Fruit fly (Drosophila melanogaster) whole organism, pupa: ENCODE results near the gene CG3847.

ENCODE experiments used
- CG10348 ChIP-seq: fragments of 200-800 bp; sonication (Bioruptor generic); IDR thresholded peaks from 2 replicates; pipeline ENCODE4 v1.3.6; 2022; ENCODE audit warnings: missing biosample characterization, missing genetic modification characterization
- CG12605 ChIP-seq: fragments of 200-800 bp; sonication (Bioruptor generic); IDR thresholded peaks from 2 replicates; pipeline ENCODE4 v1.3.6; 2022; ENCODE audit warnings: missing biosample characterization, missing genetic modification characterization
- CG13204 ChIP-seq: fragments of 200-800 bp; sonication (Bioruptor generic); optimal IDR thresholded peaks from 2 replicates; lab custom pipeline; 2018; ENCODE audit warnings: missing biosample characterization, mild to moderate bottlenecking, missing genetic modification characterization, moderate library complexity
- CG14655 ChIP-seq: fragments of 200-800 bp; sonication (Bioruptor generic); optimal IDR thresholded peaks from 3 replicates; lab custom pipeline; 2017; ENCODE audit warnings: mild to moderate bottlenecking, missing biosample characterization, missing genetic modification reagents, missing genetic modification characterization
- CG15710 ChIP-seq: fragments of 200-800 bp; sonication (Bioruptor generic); optimal IDR thresholded peaks from 2 replicates; lab custom pipeline; 2018; ENCODE audit warnings: missing biosample characterization, mild to moderate bottlenecking, missing genetic modification characterization, moderate library complexity
- CG17806 ChIP-seq: fragments of 200-800 bp; sonication (Bioruptor generic); optimal IDR thresholded peaks from 2 replicates; lab custom pipeline; 2018; ENCODE audit warnings: missing biosample characterization, mild to moderate bottlenecking, missing genetic modification characterization, moderate library complexity
- CG32121 ChIP-seq: fragments of 200-800 bp; sonication (Bioruptor generic); IDR thresholded peaks from 2 replicates; pipeline ENCODE4 v1.3.6; 2022; ENCODE audit warnings: missing biosample characterization, missing genetic modification characterization
- CG34367 ChIP-seq: fragments of 200-800 bp; sonication (Bioruptor generic); optimal IDR thresholded peaks from 2 replicates; lab custom pipeline; 2018; ENCODE audit warnings: missing biosample characterization, mild to moderate bottlenecking, missing genetic modification characterization
- CG4496 ChIP-seq: fragments of 200-800 bp; sonication (Bioruptor generic); IDR thresholded peaks from 3 replicates; pipeline ENCODE4 v1.3.6; 2022; ENCODE audit warnings: missing biosample characterization, missing genetic modification characterization
- CG8159 ChIP-seq: fragments of 200-800 bp; sonication (Bioruptor generic); optimal IDR thresholded peaks from 3 replicates; lab custom pipeline; 2018; ENCODE audit warnings: missing biosample characterization, mild to moderate bottlenecking, missing genetic modification characterization, moderate library complexity
- CG8301 ChIP-seq: fragments of 200-800 bp; sonication (Bioruptor generic); optimal IDR thresholded peaks from 2 replicates; lab custom pipeline; 2018; ENCODE audit warnings: missing biosample characterization, mild to moderate bottlenecking, missing genetic modification characterization
- CG9948 ChIP-seq: fragments of 200-800 bp; sonication (Bioruptor generic); optimal IDR thresholded peaks from 2 replicates; lab custom pipeline; 2018; ENCODE audit warnings: missing biosample characterization, mild to moderate bottlenecking, missing genetic modification characterization, moderate library complexity
- D1 ChIP-seq: fragments of 200-800 bp; sonication (Bioruptor generic); optimal IDR thresholded peaks from 2 replicates; lab custom pipeline; 2018; ENCODE audit warnings: missing biosample characterization, mild to moderate bottlenecking, missing genetic modification characterization, moderate library complexity
- EcR ChIP-seq: fragments of 200-800 bp; sonication (Bioruptor generic); optimal IDR thresholded peaks from 3 replicates; lab custom pipeline; 2019; ENCODE audit warnings: missing biosample characterization, missing genetic modification characterization, mild to moderate bottlenecking, moderate library complexity, missing genetic modification reagents
- Ets98B ChIP-seq: fragments of 200-800 bp; sonication (Bioruptor generic); IDR thresholded peaks from 2 replicates; pipeline ENCODE4 v1.3.6; 2022; ENCODE audit warnings: missing biosample characterization, missing genetic modification characterization
- Pif1A ChIP-seq: fragments of 200-800 bp; sonication (Bioruptor generic); optimal IDR thresholded peaks from 3 replicates; lab custom pipeline; 2016; ENCODE audit warnings: missing biosample characterization, missing genetic modification characterization
- Pif1B ChIP-seq: fragments of 200-800 bp; sonication (Bioruptor generic); optimal IDR thresholded peaks from 3 replicates; lab custom pipeline; 2016; ENCODE audit warnings: missing biosample characterization, missing genetic modification characterization
- Snoo ChIP-seq: fragments of 200-800 bp; sonication (Bioruptor generic); optimal IDR thresholded peaks from 3 replicates; lab custom pipeline; 2017; ENCODE audit warnings: missing biosample characterization, mild to moderate bottlenecking, missing genetic modification characterization, inconsistent platforms
- fd96Ca ChIP-seq: fragments of 200-800 bp; sonication (Bioruptor generic); IDR thresholded peaks from 3 replicates; pipeline ENCODE4 v1.3.6; 2022; ENCODE audit warnings: missing biosample characterization, missing genetic modification characterization
- gl ChIP-seq: fragments of 200-800 bp; sonication (Bioruptor generic); optimal IDR thresholded peaks from 2 replicates; lab custom pipeline; 2018; ENCODE audit warnings: missing biosample characterization, mild to moderate bottlenecking, missing genetic modification characterization
- rn ChIP-seq: fragments of 200-800 bp; sonication (Bioruptor generic); IDR thresholded peaks from 2 replicates; pipeline ENCODE4 v1.3.6; 2022; ENCODE audit warnings: missing biosample characterization, missing genetic modification characterization

CG3847 gene

dm6 chrX:6332988-6333719 lies 13.7 kb upstream of the CG3847 start:
- TF ChIP-seq gl (tag; lab: Kevin White, UChicago) (no peak), CG8159 (peak; percentile 23), CG32121 (GFP tag; lab: Robert Waterston, UW) (peak; percentile 21; the same call in 1 of the 2 replicates), Snoo (no peak), CG8301 (peak; percentile 52), Pif1B (GFP tag; lab: Kevin White, UChicago) (no peak), Ets98B (GFP tag; lab: Robert Waterston, UW) (no peak), CG34367 (tag; lab: Kevin White, UChicago) (no peak), rn (GFP tag; lab: Robert Waterston, UW) (no peak), CG13204 (GFP tag; lab: Kevin White, UChicago) (peak; percentile 47), CG14655 (GFP tag; lab: Kevin White, UChicago) (peak; percentile 68), CG9948 (peak; percentile 23), CG15710 (peak; percentile 24), CG17806 (tag; lab: Kevin White, UChicago) (no peak), fd96Ca (GFP tag; lab: Robert Waterston, UW) (peak; percentile 58; the same call in 2 of the 3 replicates), CG4496 (GFP tag; lab: Robert Waterston, UW) (peak; percentile 52; the same call in 2 of the 3 replicates), CG12605 (GFP tag; lab: Robert Waterston, UW) (no peak; the same call in 1 of the 2 replicates), Pif1A (no peak), D1 (tag; lab: Kevin White, UChicago) (no peak), EcR (GFP tag; lab: Kevin White, UChicago) (no peak), CG10348 (GFP tag; lab: Robert Waterston, UW) (no peak)

- no peak for TF ChIP-seq Pif1B (GFP tag; lab: Kevin White, UChicago)
- TF ChIP-seq CG4496 (GFP tag; lab: Robert Waterston, UW) = 0 out of 3 replicates have a peak, but pooled peaks have one; percentile 8
- TF ChIP-seq gl (tag; lab: Kevin White, UChicago) = no peak
Measured at dm6 chrX:6334945-6335344, 12.0 kb upstream of the CG3847 start.

dm6 chrX:6337702-6338101 lies 9.2 kb upstream of the CG3847 start, which contains the start of gene CG3842:
CG3842 (plus strand) TSS chrX:6337762.
- no peak for TF ChIP-seq CG8159
- no peak for TF ChIP-seq CG17806 (tag; lab: Kevin White, UChicago)
- no peak for TF ChIP-seq Pif1B (GFP tag; lab: Kevin White, UChicago)
- no peak for TF ChIP-seq CG8301
- no peak for TF ChIP-seq D1 (tag; lab: Kevin White, UChicago)
- TF ChIP-seq EcR (GFP tag; lab: Kevin White, UChicago) = no peak
- no peak for TF ChIP-seq Pif1A

dm6 chrX:6338738-6339614 lies 7.9 kb upstream of the CG3847 start:
- TF ChIP-seq CG15710 = peak; percentile 57
- TF ChIP-seq CG34367 (tag; lab: Kevin White, UChicago) = peak; percentile 49
- peak; percentile 15 for TF ChIP-seq Pif1B (GFP tag; lab: Kevin White, UChicago)
- no peak for TF ChIP-seq D1 (tag; lab: Kevin White, UChicago)
- TF ChIP-seq CG9948 = peak; percentile 67
- no peak for TF ChIP-seq CG10348 (GFP tag; lab: Robert Waterston, UW)
- peak; percentile 6 for TF ChIP-seq EcR (GFP tag; lab: Kevin White, UChicago)
- TF ChIP-seq Ets98B (GFP tag; lab: Robert Waterston, UW) = peak; percentile 52
- TF ChIP-seq CG32121 (GFP tag; lab: Robert Waterston, UW) = peak; percentile 49; the same call in 1 of the 2 replicates
- TF ChIP-seq CG12605 (GFP tag; lab: Robert Waterston, UW) = peak; percentile 30; the same call in 1 of the 2 replicates
- TF ChIP-seq CG13204 (GFP tag; lab: Kevin White, UChicago) = no peak
- no peak for TF ChIP-seq rn (GFP tag; lab: Robert Waterston, UW)
- TF ChIP-seq Pif1A = peak; percentile 53
- peak; percentile 11 for TF ChIP-seq gl (tag; lab: Kevin White, UChicago)
- TF ChIP-seq CG4496 (GFP tag; lab: Robert Waterston, UW) = peak; percentile 76
- TF ChIP-seq CG14655 (GFP tag; lab: Kevin White, UChicago) = peak; percentile 73
- TF ChIP-seq CG8159 = peak; percentile 73
- TF ChIP-seq CG8301 = peak; percentile 54
- peak; percentile 68; the same call in 2 of the 3 replicates for TF ChIP-seq fd96Ca (GFP tag; lab: Robert Waterston, UW)
- TF ChIP-seq Snoo = peak; percentile 41
- TF ChIP-seq CG17806 (tag; lab: Kevin White, UChicago) = peak; percentile 61

dm6 chrX:6339970-6340548 lies 6.8 kb upstream of the CG3847 start:
- TF ChIP-seq EcR (GFP tag; lab: Kevin White, UChicago) (peak; percentile 96), rn (GFP tag; lab: Robert Waterston, UW) (0 out of 2 replicates have a peak, but pooled peaks have one; percentile 36), CG4496 (GFP tag; lab: Robert Waterston, UW) (peak; percentile 82), CG8159 (peak; percentile 45), CG10348 (GFP tag; lab: Robert Waterston, UW) (no peak), CG32121 (GFP tag; lab: Robert Waterston, UW) (peak; percentile 80), CG13204 (GFP tag; lab: Kevin White, UChicago) (no peak), Ets98B (GFP tag; lab: Robert Waterston, UW) (peak; percentile 83), CG17806 (tag; lab: Kevin White, UChicago) (peak; percentile 85), gl (tag; lab: Kevin White, UChicago) (peak; percentile 66), Pif1B (GFP tag; lab: Kevin White, UChicago) (peak; percentile 38), CG34367 (tag; lab: Kevin White, UChicago) (peak; percentile 76), CG14655 (GFP tag; lab: Kevin White, UChicago) (peak; percentile 39), Pif1A (peak; percentile 54), CG9948 (peak; percentile 77), CG12605 (GFP tag; lab: Robert Waterston, UW) (peak; percentile 59; the same call in 1 of the 2 replicates), fd96Ca (GFP tag; lab: Robert Waterston, UW) (peak; percentile 60; the same call in 2 of the 3 replicates), CG15710 (peak; percentile 87), Snoo (no peak), CG8301 (peak; percentile 59), D1 (tag; lab: Kevin White, UChicago) (peak; percentile 26)
